Worm (Caenorhabditis elegans): ENCODE data around the gene F56B3.2.

DNA sequence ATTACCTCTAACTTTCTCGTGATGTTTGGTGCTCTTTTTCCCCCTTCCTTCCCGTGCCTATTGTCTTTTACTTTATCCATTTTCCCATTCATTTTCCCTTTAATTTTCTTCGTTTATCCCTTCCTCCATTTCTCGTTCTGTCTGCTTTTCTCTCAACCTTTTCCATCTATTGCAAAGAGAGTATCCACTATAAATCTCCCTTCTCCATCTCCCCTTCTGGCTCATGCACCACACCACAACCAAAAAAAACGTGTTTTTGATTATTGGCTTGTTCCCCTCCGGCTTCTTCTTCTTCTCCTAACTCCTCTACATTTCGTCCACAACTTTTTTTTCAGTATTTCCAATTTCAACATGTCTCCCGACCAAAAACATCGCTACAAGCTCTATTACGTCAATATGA is 8.1 kb downstream of the F56B3.2 start, which contains the start of gene gst-40:
- TF ChIP-seq pqm-1 (tag; optimal IDR thresholded peaks at IDR 0.05) (no peak), unc-39 (tag; optimal IDR thresholded peaks at IDR 0.05) (no peak), ztf-11 (tag; optimal IDR thresholded peaks at IDR 0.05) (no peak)

Data from whole organism, L3 larva.